Worm (Caenorhabditis elegans) whole organism, mixed stage, embryonic: ENCODE results near the gene qns-1.
A peak's percentile ranks its signal among the peaks of the same experiment; 100 is the strongest.

ENCODE experiments used
- M03D4.4 ChIP-seq: sonication (generic microtip); optimal IDR thresholded peaks from 2 replicates; lab custom pipeline; 2017; ENCODE audit warnings: mild to moderate bottlenecking, missing genetic modification characterization, missing compliant biosample characterization
- bed-3 ChIP-seq: fragments of 200-800 bp; sonication (Bioruptor generic); optimal IDR thresholded peaks from 3 replicates; lab custom pipeline; 2018; ENCODE audit warnings: mild to moderate bottlenecking, missing genetic modification characterization, moderate library complexity, missing compliant biosample characterization
- blmp-1 ChIP-seq: fragments of 150-350 bp; optimal IDR thresholded peaks from 2 replicates; lab custom pipeline; 2014; ENCODE audit warnings: missing biosample characterization, missing genetic modification characterization
- ceh-43 ChIP-seq: fragments of 200-800 bp; sonication (Bioruptor generic); optimal IDR thresholded peaks from 2 replicates; lab custom pipeline; 2018; ENCODE audit warnings: mild to moderate bottlenecking, missing genetic modification characterization, moderate library complexity, missing compliant biosample characterization
- ceh-83 ChIP-seq: fragments of 200-800 bp; sonication (Bioruptor generic); optimal IDR thresholded peaks from 2 replicates; lab custom pipeline; 2018; ENCODE audit warnings: mild to moderate bottlenecking, missing genetic modification characterization, missing compliant biosample characterization
- ces-1 ChIP-seq: fragments of 150-350 bp; optimal IDR thresholded peaks from 2 replicates; lab custom pipeline; 2014; ENCODE audit warnings: missing biosample characterization, missing genetic modification reagents, missing genetic modification characterization
- cnd-1 ChIP-seq: fragments of 200-800 bp; sonication (Bioruptor generic); optimal IDR thresholded peaks from 2 replicates; lab custom pipeline; 2018; ENCODE audit warnings: mild to moderate bottlenecking, missing genetic modification characterization, missing compliant biosample characterization
- elt-1 ChIP-seq: sonication (generic microtip); optimal IDR thresholded peaks from 2 replicates; lab custom pipeline; 2017; ENCODE audit warnings: missing genetic modification characterization, mild to moderate bottlenecking, missing compliant biosample characterization, antibody characterized with exemption, moderate library complexity, borderline replicate concordance; ENCODE audit not compliant: insufficient read depth
- flh-1 ChIP-seq: fragments of 200-800 bp; sonication (Bioruptor generic); optimal IDR thresholded peaks from 2 replicates; lab custom pipeline; 2018; ENCODE audit warnings: mild to moderate bottlenecking, missing genetic modification characterization, moderate library complexity, missing compliant biosample characterization
- ham-2 ChIP-seq: fragments of 200-800 bp; sonication (Bioruptor generic); optimal IDR thresholded peaks from 2 replicates; lab custom pipeline; 2018; ENCODE audit warnings: mild to moderate bottlenecking, missing genetic modification characterization, missing compliant biosample characterization
- hlh-1 ChIP-seq: fragments of 150-350 bp; optimal IDR thresholded peaks from 2 replicates; lab custom pipeline; 2014; ENCODE audit warnings: missing biosample characterization, missing genetic modification reagents, missing genetic modification characterization
- mab-5 ChIP-seq: fragments of 150-350 bp; optimal IDR thresholded peaks from 2 replicates; lab custom pipeline; 2014; ENCODE audit warnings: missing biosample characterization, missing genetic modification characterization
- mep-1 ChIP-seq: fragments of 150-350 bp; optimal IDR thresholded peaks from 2 replicates; lab custom pipeline; 2017; ENCODE audit warnings: missing biosample characterization, missing genetic modification reagents, missing genetic modification characterization, inconsistent platforms
- nhr-12 ChIP-seq: fragments of 150-350 bp; optimal IDR thresholded peaks from 2 replicates; lab custom pipeline; 2014; ENCODE audit warnings: missing biosample characterization, missing genetic modification characterization
- nhr-2 ChIP-seq: fragments of 150-350 bp; optimal IDR thresholded peaks from 2 replicates; lab custom pipeline; 2014; ENCODE audit warnings: missing biosample characterization, missing genetic modification characterization
- nhr-28 ChIP-seq: fragments of 150-350 bp; optimal IDR thresholded peaks from 2 replicates; lab custom pipeline; 2014; ENCODE audit warnings: missing biosample characterization, missing genetic modification characterization
- nhr-76 ChIP-seq: sonication (generic microtip); optimal IDR thresholded peaks from 2 replicates; lab custom pipeline; 2017; ENCODE audit warnings: missing biosample characterization, missing genetic modification characterization
- pha-4 ChIP-seq: fragments of 150-350 bp; optimal IDR thresholded peaks from 2 replicates; lab custom pipeline; 2018; ENCODE audit warnings: missing biosample characterization, missing genetic modification reagents, missing genetic modification characterization
- sptf-1 ChIP-seq: sonication (generic microtip); optimal IDR thresholded peaks from 2 replicates; lab custom pipeline; 2017; ENCODE audit warnings: mild to moderate bottlenecking, missing genetic modification characterization, moderate library complexity, missing compliant biosample characterization
- tbx-8 ChIP-seq: fragments of 200-800 bp; sonication (Bioruptor generic); optimal IDR thresholded peaks from 2 replicates; lab custom pipeline; 2018; ENCODE audit warnings: mild to moderate bottlenecking, missing genetic modification characterization, moderate library complexity, missing compliant biosample characterization
- unc-120 ChIP-seq: sonication (generic microtip); optimal IDR thresholded peaks from 2 replicates; lab custom pipeline; 2017; ENCODE audit warnings: missing genetic modification characterization, missing compliant biosample characterization; ENCODE audit not compliant: poor library complexity, severe bottlenecking
- unc-39 ChIP-seq: fragments of 150-350 bp; optimal IDR thresholded peaks from 2 replicates; lab custom pipeline; 2014; ENCODE audit warnings: missing biosample characterization, missing genetic modification characterization
- zip-8 ChIP-seq: fragments of 150-350 bp; optimal IDR thresholded peaks from 2 replicates; lab custom pipeline; 2014; ENCODE audit warnings: missing biosample characterization, missing genetic modification characterization
- ztf-11 ChIP-seq: fragments of 150-350 bp; optimal IDR thresholded peaks from 2 replicates; lab custom pipeline; 2014; ENCODE audit warnings: missing biosample characterization, missing genetic modification characterization

qns-1 gene

DNA sequence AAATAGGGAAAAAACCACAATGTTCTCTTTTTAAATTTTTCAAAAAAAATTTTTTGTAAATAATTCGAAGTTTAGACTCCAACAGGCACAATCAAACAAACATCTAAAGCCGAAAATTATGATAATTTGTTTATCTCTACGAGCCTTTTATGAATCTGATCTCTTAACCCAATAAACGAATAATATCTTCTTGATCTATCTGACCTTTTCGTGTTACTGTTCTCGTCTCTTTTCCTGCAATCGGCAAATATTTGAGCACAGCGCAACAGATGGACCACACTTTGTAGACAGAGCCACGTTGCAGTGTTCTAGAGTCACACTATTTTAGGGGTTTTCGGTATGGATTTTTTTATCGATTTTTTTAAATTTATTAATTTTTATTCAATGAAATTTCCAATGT lies 32.7 kb upstream of the qns-1 start:
- peak; percentile 74 for TF ChIP-seq nhr-2 (tag; lab: Kevin White, UChicago)
- no peak for TF ChIP-seq unc-120
- peak; percentile 57 for TF ChIP-seq elt-1
- TF ChIP-seq nhr-76 (tag; lab: Kevin White, UChicago): no peak
- TF ChIP-seq ztf-11 (tag; lab: Kevin White, UChicago): no peak

DNA sequence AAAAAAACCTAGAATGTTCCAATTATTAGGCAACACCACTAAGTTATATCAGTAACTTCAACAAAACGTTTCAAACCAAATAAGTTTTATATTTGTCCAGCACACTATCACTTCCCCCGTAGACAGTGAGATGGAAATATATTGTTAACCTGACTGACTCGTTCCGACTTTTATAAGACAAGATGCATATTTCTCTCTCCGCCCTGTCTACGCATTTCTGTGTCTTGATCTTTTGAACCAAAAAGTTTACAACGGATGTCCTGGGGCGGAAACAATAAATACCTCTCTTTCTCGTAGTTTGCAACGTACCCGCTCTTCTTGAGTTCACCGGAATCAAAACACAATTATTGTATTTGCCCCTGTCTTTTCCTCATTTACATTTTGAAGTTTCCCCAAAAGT lies 32.2 kb upstream of the qns-1 start:
- TF ChIP-seq flh-1 (GFP tag; lab: Kevin White, UChicago) (no peak), sptf-1 (tag; lab: Kevin White, UChicago) (no peak), mab-5 (tag; lab: Kevin White, UChicago) (no peak), bed-3 (GFP tag; lab: Kevin White, UChicago) (no peak), nhr-76 (tag; lab: Kevin White, UChicago) (no peak), blmp-1 (tag; lab: Kevin White, UChicago) (no peak), ham-2 (no peak), nhr-2 (tag; lab: Kevin White, UChicago) (no peak)

DNA sequence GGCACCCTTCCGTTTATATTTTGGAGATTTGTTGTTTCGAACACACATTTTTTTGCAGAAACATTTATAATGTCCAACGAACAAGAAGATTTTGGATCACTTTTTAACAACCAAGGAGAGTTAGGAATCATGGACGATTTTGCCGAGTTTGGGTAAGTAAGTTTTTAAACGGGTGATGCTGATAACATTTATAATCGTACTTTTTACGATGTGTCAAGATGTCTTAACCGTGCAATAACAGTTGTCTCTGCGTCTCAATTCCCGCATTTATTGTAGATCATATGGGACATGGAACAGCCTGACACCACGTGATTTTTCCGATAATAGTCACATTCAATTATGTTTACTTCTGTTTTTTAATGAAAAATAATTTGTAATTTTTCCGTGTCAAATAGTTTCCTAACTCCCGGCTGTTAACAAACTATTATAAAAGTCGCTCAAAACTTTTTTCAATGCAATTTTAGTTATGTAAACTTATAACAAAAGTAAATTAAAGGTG lies 31.5 kb upstream of the qns-1 start, which contains the start of gene daf-14:
Gene daf-14, plus strand, starts transcription at position 51 of the 499 bp plus-strand sequence.
- TF ChIP-seq M03D4.4 (tag; lab: Kevin White, UChicago) (no peak), nhr-12 (tag; lab: Kevin White, UChicago) (no peak), mep-1 (tag; lab: Kevin White, UChicago) (no peak), tbx-8 (GFP tag; lab: Kevin White, UChicago) (no peak), ceh-43 (GFP tag; lab: Kevin White, UChicago) (no peak), blmp-1 (tag; lab: Kevin White, UChicago) (no peak), ham-2 (no peak), unc-39 (no peak)

ce11 chrIV:10245666-10246210 lies 26.6 kb upstream of the qns-1 start, which contains the start of gene F01G10.10:
F01G10.10 (plus strand) TSS chrIV:10246160.
- TF ChIP-seq ceh-43 (GFP tag; lab: Kevin White, UChicago) (no peak), blmp-1 (tag; lab: Kevin White, UChicago) (peak; percentile 66)

ce11 chrIV:10243276-10243675 lies 24.2 kb upstream of the qns-1 start, which contains the start of gene tkt-1:
tkt-1 (plus strand) TSS chrIV:10243612.
- TF ChIP-seq nhr-2 (tag; lab: Kevin White, UChicago) (no peak), ham-2 (no peak), unc-39 (no peak), mep-1 (tag; lab: Kevin White, UChicago) (no peak), pha-4 (tag; lab: Kevin White, UChicago) (no peak)
- TF ChIP-seq, all 35 proteins: peak for 0

ce11 chrIV:10242458-10243123 lies 23.5 kb upstream of the qns-1 start:
- no peak for TF ChIP-seq zip-8 (tag; lab: Kevin White, UChicago)

- TF ChIP-seq nhr-2 (tag; lab: Kevin White, UChicago) (peak; percentile 93), hlh-1 (tag; lab: Kevin White, UChicago) (peak; percentile 56), nhr-28 (tag; lab: Kevin White, UChicago) (no peak), ceh-83 (GFP tag; lab: Kevin White, UChicago) (no peak), cnd-1 (tag; lab: Kevin White, UChicago) (no peak), ces-1 (no peak)
These were observed 22.6 kb upstream of the qns-1 start, which contains the start of gene lipl-7 for ce11 chrIV:10241659-10242058. lipl-7 (minus strand) TSS chrIV:10241823.
